Worm (Caenorhabditis elegans) whole organism, young adult: ENCODE measurements around the gene F35B3.7.

Source experiments
- F33H1.4 ChIP-seq: fragments of 200-800 bp; sonication (Bioruptor generic); IDR thresholded peaks from 2 replicates; pipeline ENCODE4 v1.3.6; 2022; ENCODE audit warnings: missing genetic modification reagents, missing genetic modification characterization, missing compliant biosample characterization
- F37B4.10 ChIP-seq: fragments of 200-800 bp; sonication (Bioruptor generic); IDR thresholded peaks from 2 replicates; pipeline ENCODE4 v1.3.6; 2022; ENCODE audit warnings: missing genetic modification characterization, missing compliant biosample characterization
- akir-1 ChIP-seq: fragments of 200-800 bp; sonication (Bioruptor generic); optimal IDR thresholded peaks from 2 replicates; lab custom pipeline; 2018; ENCODE audit warnings: mild to moderate bottlenecking, missing genetic modification characterization, moderate library complexity, missing compliant biosample characterization
- aptf-3 ChIP-seq: fragments of 200-800 bp; sonication (Bioruptor generic); IDR thresholded peaks from 2 replicates; pipeline ENCODE4 v1.3.6; 2022; ENCODE audit warnings: missing genetic modification characterization, missing compliant biosample characterization
- atf-7 ChIP-seq: sonication (generic microtip); optimal IDR thresholded peaks from 2 replicates; lab custom pipeline; 2017; ENCODE audit warnings: mild to moderate bottlenecking, missing genetic modification characterization, missing compliant biosample characterization
- attf-3 ChIP-seq: fragments of 200-800 bp; sonication (Bioruptor generic); conservative IDR thresholded peaks from 2 replicates; pipeline ENCODE4 v1.3.6; 2022; ENCODE audit warnings: missing genetic modification reagents, missing genetic modification characterization, missing compliant biosample characterization
- bed-1 ChIP-seq: fragments of 200-800 bp; sonication (Bioruptor generic); IDR thresholded peaks from 2 replicates; pipeline ENCODE4 v1.3.6; 2022; ENCODE audit warnings: missing genetic modification reagents, missing genetic modification characterization, missing compliant biosample characterization
- cebp-2 ChIP-seq: fragments of 200-800 bp; sonication (Bioruptor generic); IDR thresholded peaks from 2 replicates; pipeline ENCODE4 v1.3.6; 2022; ENCODE audit warnings: missing genetic modification characterization, missing compliant biosample characterization
- ceh-27 ChIP-seq: fragments of 200-800 bp; sonication (Bioruptor generic); optimal IDR thresholded peaks from 2 replicates; lab custom pipeline; 2018; ENCODE audit warnings: mild to moderate bottlenecking, missing genetic modification characterization, moderate library complexity, missing compliant biosample characterization
- egl-18 ChIP-seq: fragments of 200-800 bp; sonication (Bioruptor generic); IDR thresholded peaks from 2 replicates; pipeline ENCODE4 v1.3.6; 2022; ENCODE audit warnings: missing genetic modification reagents, missing genetic modification characterization, missing compliant biosample characterization
- egl-44 ChIP-seq: fragments of 200-800 bp; sonication (Bioruptor generic); IDR thresholded peaks from 2 replicates; pipeline ENCODE4 v1.3.6; 2022; ENCODE audit warnings: missing genetic modification reagents, missing genetic modification characterization, missing compliant biosample characterization
- egrh-3 ChIP-seq: fragments of 200-800 bp; sonication (Bioruptor generic); IDR thresholded peaks from 2 replicates; pipeline ENCODE4 v1.3.6; 2022; ENCODE audit warnings: missing genetic modification reagents, missing genetic modification characterization, missing compliant biosample characterization
- fkh-3 ChIP-seq: sonication (generic microtip); optimal IDR thresholded peaks from 2 replicates; lab custom pipeline; 2016; ENCODE audit warnings: mild to moderate bottlenecking, missing genetic modification characterization, missing compliant biosample characterization
- hlh-26 ChIP-seq: fragments of 200-800 bp; sonication (Bioruptor generic); conservative IDR thresholded peaks from 2 replicates; pipeline ENCODE4 v1.3.6; 2022; ENCODE audit warnings: missing genetic modification reagents, missing genetic modification characterization, missing compliant biosample characterization
- hmg-1.2 ChIP-seq: fragments of 200-800 bp; sonication (Bioruptor generic); IDR thresholded peaks from 2 replicates; pipeline ENCODE4 v1.3.6; 2022; ENCODE audit warnings: missing genetic modification reagents, missing genetic modification characterization, missing compliant biosample characterization
- hmg-20 ChIP-seq: fragments of 200-800 bp; sonication (Bioruptor generic); IDR thresholded peaks from 2 replicates; pipeline ENCODE4 v1.3.6; 2022; ENCODE audit warnings: missing genetic modification reagents, missing genetic modification characterization, missing compliant biosample characterization
- let-607 ChIP-seq, 2 experiments: fragments of 200-800 bp in 1 of 2; sonication (Bioruptor generic) in 1 of 2; sonication (generic microtip) in 1 of 2; optimal IDR thresholded peaks; 2 replicates each; lab custom pipeline; 2016 to 2018; ENCODE audit warnings: mild to moderate bottlenecking in 2 of 2, missing compliant biosample characterization in 2 of 2, missing genetic modification characterization in 2 of 2, moderate library complexity in 2 of 2, missing genotype in 1 of 2
- lin-35 ChIP-seq, 3 experiments: fragments of 150-350 bp in 2 of 3; sonication (generic microtip) in 1 of 3; optimal IDR thresholded peaks; 2 replicates each; lab custom pipeline; 2014 to 2018; ENCODE audit warnings: missing biosample characterization in 3 of 3, missing genetic modification characterization in 3 of 3, missing genetic modification reagents in 3 of 3
- lin-40 ChIP-seq: sonication (generic microtip); optimal IDR thresholded peaks from 2 replicates; lab custom pipeline; 2016; ENCODE audit warnings: missing genetic modification characterization, mild to moderate bottlenecking, missing compliant biosample characterization, missing genotype, missing genetic modification reagents
- lin-54 ChIP-seq: fragments of 200-800 bp; sonication (Bioruptor generic); optimal IDR thresholded peaks from 2 replicates; lab custom pipeline; 2018; ENCODE audit warnings: mild to moderate bottlenecking, missing genetic modification characterization, missing compliant biosample characterization
- madf-3 ChIP-seq: fragments of 200-800 bp; sonication (Bioruptor generic); IDR thresholded peaks from 2 replicates; pipeline ENCODE4 v1.3.6; 2022; ENCODE audit warnings: missing genetic modification reagents, missing genetic modification characterization, missing compliant biosample characterization
- mel-28 ChIP-seq: sonication (generic microtip); optimal IDR thresholded peaks from 2 replicates; lab custom pipeline; 2016; ENCODE audit warnings: borderline replicate concordance, mild to moderate bottlenecking, missing genetic modification characterization, missing compliant biosample characterization
- mxl-1 ChIP-seq: sonication (generic microtip); optimal IDR thresholded peaks from 2 replicates; lab custom pipeline; 2016; ENCODE audit warnings: missing genetic modification characterization, missing compliant biosample characterization
- nfyb-1 ChIP-seq: fragments of 200-800 bp; sonication (Bioruptor generic); IDR thresholded peaks from 2 replicates; pipeline ENCODE4 v1.3.6; 2022; ENCODE audit warnings: missing genetic modification reagents, missing genetic modification characterization, missing compliant biosample characterization
- nhr-120 ChIP-seq: fragments of 200-800 bp; sonication (Bioruptor generic); IDR thresholded peaks from 2 replicates; pipeline ENCODE4 v1.3.6; 2022; ENCODE audit warnings: missing genetic modification characterization, missing compliant biosample characterization
- nhr-80 ChIP-seq: sonication (generic microtip); optimal IDR thresholded peaks from 2 replicates; lab custom pipeline; 2016; ENCODE audit warnings: missing genetic modification characterization, missing compliant biosample characterization
- rcor-1 ChIP-seq: fragments of 200-800 bp; sonication (Bioruptor generic); IDR thresholded peaks from 2 replicates; pipeline ENCODE4 v1.3.6; 2022; ENCODE audit warnings: missing genetic modification reagents, missing genetic modification characterization, missing compliant biosample characterization
- rec-8 ChIP-seq, 2 experiments: sonication (generic microtip); optimal IDR thresholded peaks; 2 replicates each; lab custom pipeline; 2016; ENCODE audit warnings: mild to moderate bottlenecking in 2 of 2, missing genetic modification characterization in 2 of 2, missing genetic modification reagents in 2 of 2, missing genotype in 2 of 2, missing biosample characterization in 1 of 2, missing compliant biosample characterization in 1 of 2, moderate library complexity in 1 of 2
- sdz-38 ChIP-seq: sonication (generic microtip); optimal IDR thresholded peaks from 2 replicates; lab custom pipeline; 2016; ENCODE audit warnings: missing genotype, missing genetic modification characterization, missing compliant biosample characterization
- snpc-1.1 ChIP-seq: sonication (generic microtip); optimal IDR thresholded peaks from 2 replicates; lab custom pipeline; 2017; ENCODE audit warnings: missing genetic modification characterization, mild to moderate bottlenecking, missing compliant biosample characterization, antibody characterized with exemption, moderate library complexity, missing genotype, missing genetic modification reagents; ENCODE audit not compliant: insufficient read depth
- snpc-1.3 ChIP-seq: sonication (generic microtip); optimal IDR thresholded peaks from 2 replicates; lab custom pipeline; 2017; ENCODE audit warnings: missing genetic modification characterization, mild to moderate bottlenecking, missing compliant biosample characterization, antibody characterized with exemption, moderate library complexity, missing genotype, missing genetic modification reagents; ENCODE audit not compliant: insufficient read depth
- snpc-3.4 ChIP-seq: sonication (generic microtip); optimal IDR thresholded peaks from 2 replicates; lab custom pipeline; 2017; ENCODE audit warnings: missing genetic modification characterization, mild to moderate bottlenecking, missing compliant biosample characterization, antibody characterized with exemption, moderate library complexity, missing genotype, missing genetic modification reagents
- somi-1 ChIP-seq: fragments of 200-800 bp; sonication (Bioruptor generic); optimal IDR thresholded peaks from 2 replicates; lab custom pipeline; 2018; ENCODE audit warnings: mild to moderate bottlenecking, missing genetic modification characterization, missing compliant biosample characterization
- tbp1 ChIP-seq: fragments of 200-800 bp; sonication (Bioruptor generic); optimal IDR thresholded peaks from 2 replicates; lab custom pipeline; 2018; ENCODE audit warnings: mild to moderate bottlenecking, missing genetic modification characterization, missing compliant biosample characterization
- ztf-3 ChIP-seq: fragments of 200-800 bp; sonication (Bioruptor generic); optimal IDR thresholded peaks from 2 replicates; lab custom pipeline; 2018; ENCODE audit warnings: mild to moderate bottlenecking, missing genetic modification characterization, missing compliant biosample characterization

The F35B3.7 gene

DNA sequence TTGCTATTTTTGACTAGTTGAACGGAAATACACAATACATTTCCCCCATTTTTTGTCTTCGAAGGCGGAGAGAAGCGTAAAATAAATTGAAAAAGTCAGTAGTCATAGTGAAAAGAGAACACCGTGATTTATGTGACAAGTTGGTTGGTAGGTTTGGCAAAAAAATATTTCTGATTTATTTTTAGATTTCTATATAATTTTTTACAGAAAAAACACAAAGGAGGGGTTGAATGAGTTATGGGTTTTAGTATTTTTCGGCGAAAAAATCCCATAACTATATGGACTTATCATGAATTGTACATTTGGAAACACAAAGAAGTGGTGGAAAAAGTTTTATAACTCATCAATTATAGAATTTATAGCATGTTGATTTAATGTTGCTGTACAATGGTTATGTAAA, 2.7 kb upstream of the F35B3.7 start, which contains the start of gene C30G4.2:
Gene C30G4.2, minus strand, starts transcription at position 101 of the 400 bp plus-strand sequence.
- TF ChIP-seq atf-7 (no peak), sdz-38 (tag; lab: Kevin White, UChicago) (no peak), egl-18 (GFP tag; lab: Robert Waterston, UW) (no peak), cebp-2 (GFP tag; lab: Robert Waterston, UW) (no peak), ceh-27 (GFP tag; lab: Kevin White, UChicago) (no peak), let-607 (tag; optimal IDR thresholded peaks at IDR 0.05; lab: Kevin White, UChicago) (no peak), mel-28 (tag; lab: Kevin White, UChicago) (no peak), madf-3 (GFP tag; lab: Robert Waterston, UW) (no peak), snpc-3.4 (tag; lab: Kevin White, UChicago) (no peak), F33H1.4 (GFP tag; lab: Robert Waterston, UW) (no peak), F37B4.10 (GFP tag; lab: Robert Waterston, UW) (no peak), bed-1 (no peak), nhr-120 (no peak), somi-1 (GFP tag; lab: Kevin White, UChicago) (no peak), lin-40 (tag; lab: Kevin White, UChicago) (no peak), egrh-3 (GFP tag; lab: Robert Waterston, UW) (no peak)

DNA sequence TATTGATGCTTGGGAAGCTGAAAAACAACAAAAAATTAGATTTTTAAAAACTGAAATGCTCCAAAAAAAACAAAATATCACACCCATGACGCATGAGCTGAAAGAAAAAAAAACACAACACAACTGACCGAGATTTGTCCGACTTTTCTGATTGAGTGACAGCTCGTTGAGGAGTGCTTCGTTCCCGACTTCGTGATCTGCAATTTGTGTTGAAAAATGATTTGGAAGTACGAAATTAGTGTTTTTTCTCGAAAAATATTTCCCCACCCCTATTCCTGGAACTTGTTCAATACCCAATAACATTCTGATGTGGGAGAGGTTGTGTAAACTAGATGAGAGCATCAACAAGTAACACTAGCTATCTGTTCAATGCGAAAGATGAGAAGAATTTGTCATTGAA, 1.3 kb downstream of the F35B3.7 start:
- TF ChIP-seq fkh-3 (tag; lab: Kevin White, UChicago) (no peak), mxl-1 (tag; lab: Kevin White, UChicago) (no peak), rcor-1 (GFP tag; lab: Robert Waterston, UW) (no peak), rec-8 (tag; optimal IDR thresholded peaks at IDR 0.05; lab: Kevin White, UChicago) (no peak), nhr-80 (tag; lab: Kevin White, UChicago) (no peak), hlh-26 (GFP tag; lab: Robert Waterston, UW) (no peak), lin-54 (GFP tag; lab: Kevin White, UChicago) (no peak), attf-3 (GFP tag; lab: Robert Waterston, UW) (no peak)

DNA sequence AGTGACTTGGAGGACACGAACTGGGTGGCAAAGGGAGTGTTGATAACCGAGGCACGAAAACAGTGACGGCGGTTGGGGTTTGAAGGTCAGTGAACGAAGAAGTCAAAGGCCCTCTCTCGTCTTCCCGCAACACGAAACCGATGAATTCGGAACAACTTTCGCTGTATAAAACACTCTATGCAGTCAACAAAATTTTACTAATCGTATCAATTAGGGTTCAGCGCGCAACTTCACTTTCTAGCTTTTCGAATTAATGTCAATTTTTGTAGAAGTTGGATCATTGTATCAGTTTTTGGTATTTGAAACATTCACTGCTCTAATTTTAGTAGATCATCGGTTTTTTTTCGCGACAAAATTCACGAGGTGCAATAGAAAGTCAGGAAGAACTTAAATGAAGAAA, 4.3 kb downstream of the F35B3.7 start:
- no peak for TF ChIP-seq snpc-1.1 (tag; lab: Kevin White, UChicago)
- TF ChIP-seq egl-18 (GFP tag; lab: Robert Waterston, UW) = no peak
- TF ChIP-seq let-607 (tag; optimal IDR thresholded peaks at IDR 0.05; lab: Kevin White, UChicago) = no peak
- TF ChIP-seq ztf-3 (GFP tag; lab: Kevin White, UChicago) = no peak

DNA sequence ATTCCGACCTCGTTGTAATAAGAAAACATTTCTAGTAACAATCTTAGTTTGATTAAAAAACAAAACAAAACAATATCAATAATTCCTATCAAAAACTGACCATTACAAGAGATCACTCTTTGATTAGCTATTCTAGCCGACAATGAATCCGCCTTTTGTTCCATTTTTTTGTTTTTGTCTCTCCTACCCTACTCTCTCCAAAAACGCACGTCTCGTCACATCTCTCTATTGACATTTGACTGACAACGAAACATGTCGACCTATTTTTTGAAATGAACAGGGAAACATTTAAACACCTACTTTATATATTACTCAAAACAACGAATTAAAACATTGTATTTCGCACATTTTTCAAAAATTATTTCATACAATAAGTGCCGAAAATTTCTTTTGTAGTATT, 8.1 kb downstream of the F35B3.7 start:
- TF ChIP-seq snpc-1.3 (no peak), hmg-1.2 (GFP tag; lab: Robert Waterston, UW) (no peak), hmg-20 (no peak), tbp1 (GFP tag; lab: Kevin White, UChicago) (no peak), lin-35 (GFP tag; optimal IDR thresholded peaks at IDR 0.05; lab: Kevin White, UChicago) (no peak), nfyb-1 (no peak), akir-1 (GFP tag; lab: Kevin White, UChicago) (no peak), egl-44 (GFP tag; lab: Robert Waterston, UW) (no peak), aptf-3 (no peak)
